Worm (Caenorhabditis elegans) whole organism, mixed stage, embryonic: ENCODE measurements around the gene lin-5.

Experiments used
- M03D4.4 ChIP-seq: sonication (generic microtip); optimal IDR thresholded peaks from 2 replicates; lab custom pipeline; 2017; ENCODE audit warnings: mild to moderate bottlenecking, missing genetic modification characterization, missing compliant biosample characterization
- bed-3 ChIP-seq: fragments of 200-800 bp; sonication (Bioruptor generic); optimal IDR thresholded peaks from 3 replicates; lab custom pipeline; 2018; ENCODE audit warnings: mild to moderate bottlenecking, missing genetic modification characterization, moderate library complexity, missing compliant biosample characterization
- blmp-1 ChIP-seq: fragments of 150-350 bp; optimal IDR thresholded peaks from 2 replicates; lab custom pipeline; 2014; ENCODE audit warnings: missing biosample characterization, missing genetic modification characterization
- ceh-39 ChIP-seq: fragments of 150-350 bp; optimal IDR thresholded peaks from 2 replicates; lab custom pipeline; 2014; ENCODE audit warnings: missing biosample characterization, missing genetic modification characterization
- ceh-43 ChIP-seq: fragments of 200-800 bp; sonication (Bioruptor generic); optimal IDR thresholded peaks from 2 replicates; lab custom pipeline; 2018; ENCODE audit warnings: mild to moderate bottlenecking, missing genetic modification characterization, moderate library complexity, missing compliant biosample characterization
- ceh-83 ChIP-seq: fragments of 200-800 bp; sonication (Bioruptor generic); optimal IDR thresholded peaks from 2 replicates; lab custom pipeline; 2018; ENCODE audit warnings: mild to moderate bottlenecking, missing genetic modification characterization, missing compliant biosample characterization
- ces-1 ChIP-seq: fragments of 150-350 bp; optimal IDR thresholded peaks from 2 replicates; lab custom pipeline; 2014; ENCODE audit warnings: missing biosample characterization, missing genetic modification reagents, missing genetic modification characterization
- cnd-1 ChIP-seq: fragments of 200-800 bp; sonication (Bioruptor generic); optimal IDR thresholded peaks from 2 replicates; lab custom pipeline; 2018; ENCODE audit warnings: mild to moderate bottlenecking, missing genetic modification characterization, missing compliant biosample characterization
- drap-1 ChIP-seq: fragments of 200-800 bp; sonication (Bioruptor generic); optimal IDR thresholded peaks from 3 replicates; lab custom pipeline; 2018; ENCODE audit warnings: mild to moderate bottlenecking, missing genetic modification characterization, missing compliant biosample characterization
- elt-3 ChIP-seq: fragments of 150-350 bp; optimal IDR thresholded peaks from 2 replicates; lab custom pipeline; 2014; ENCODE audit warnings: missing biosample characterization, missing genetic modification characterization
- flh-1 ChIP-seq: fragments of 200-800 bp; sonication (Bioruptor generic); optimal IDR thresholded peaks from 2 replicates; lab custom pipeline; 2018; ENCODE audit warnings: mild to moderate bottlenecking, missing genetic modification characterization, moderate library complexity, missing compliant biosample characterization
- ham-2 ChIP-seq: fragments of 200-800 bp; sonication (Bioruptor generic); optimal IDR thresholded peaks from 2 replicates; lab custom pipeline; 2018; ENCODE audit warnings: mild to moderate bottlenecking, missing genetic modification characterization, missing compliant biosample characterization
- hlh-1 ChIP-seq: fragments of 150-350 bp; optimal IDR thresholded peaks from 2 replicates; lab custom pipeline; 2014; ENCODE audit warnings: missing biosample characterization, missing genetic modification reagents, missing genetic modification characterization
- lin-13 ChIP-seq: fragments of 150-350 bp; optimal IDR thresholded peaks from 2 replicates; lab custom pipeline; 2014; ENCODE audit warnings: missing biosample characterization, missing genetic modification characterization
- lin-32 ChIP-seq: fragments of 200-800 bp; sonication (Bioruptor generic); optimal IDR thresholded peaks from 2 replicates; lab custom pipeline; 2018; ENCODE audit warnings: mild to moderate bottlenecking, missing genetic modification characterization, missing compliant biosample characterization
- lsy-2 ChIP-seq: fragments of 150-350 bp; optimal IDR thresholded peaks from 2 replicates; lab custom pipeline; 2014; ENCODE audit warnings: missing biosample characterization, missing genetic modification characterization
- mep-1 ChIP-seq: fragments of 150-350 bp; optimal IDR thresholded peaks from 2 replicates; lab custom pipeline; 2017; ENCODE audit warnings: missing biosample characterization, missing genetic modification reagents, missing genetic modification characterization, inconsistent platforms
- mls-2 ChIP-seq: sonication (generic microtip); optimal IDR thresholded peaks from 2 replicates; lab custom pipeline; 2016; ENCODE audit warnings: mild to moderate bottlenecking, missing genetic modification characterization, moderate library complexity, missing compliant biosample characterization
- nhr-12 ChIP-seq: fragments of 150-350 bp; optimal IDR thresholded peaks from 2 replicates; lab custom pipeline; 2014; ENCODE audit warnings: missing biosample characterization, missing genetic modification characterization
- nhr-2 ChIP-seq: fragments of 150-350 bp; optimal IDR thresholded peaks from 2 replicates; lab custom pipeline; 2014; ENCODE audit warnings: missing biosample characterization, missing genetic modification characterization
- nhr-237 ChIP-seq: fragments of 150-350 bp; optimal IDR thresholded peaks from 2 replicates; lab custom pipeline; 2014; ENCODE audit warnings: missing biosample characterization, missing genetic modification characterization
- nhr-28 ChIP-seq: fragments of 150-350 bp; optimal IDR thresholded peaks from 2 replicates; lab custom pipeline; 2014; ENCODE audit warnings: missing biosample characterization, missing genetic modification characterization
- nhr-76 ChIP-seq: sonication (generic microtip); optimal IDR thresholded peaks from 2 replicates; lab custom pipeline; 2017; ENCODE audit warnings: missing biosample characterization, missing genetic modification characterization
- sem-2 ChIP-seq: fragments of 200-800 bp; sonication (Bioruptor generic); optimal IDR thresholded peaks from 2 replicates; lab custom pipeline; 2018; ENCODE audit warnings: mild to moderate bottlenecking, missing genetic modification characterization, missing compliant biosample characterization
- snpc-4 ChIP-seq: fragments of 150-350 bp; optimal IDR thresholded peaks from 2 replicates; lab custom pipeline; 2014; ENCODE audit warnings: missing biosample characterization, missing genetic modification characterization
- sptf-1 ChIP-seq: sonication (generic microtip); optimal IDR thresholded peaks from 2 replicates; lab custom pipeline; 2017; ENCODE audit warnings: mild to moderate bottlenecking, missing genetic modification characterization, moderate library complexity, missing compliant biosample characterization
- unc-120 ChIP-seq: sonication (generic microtip); optimal IDR thresholded peaks from 2 replicates; lab custom pipeline; 2017; ENCODE audit warnings: missing genetic modification characterization, missing compliant biosample characterization; ENCODE audit not compliant: poor library complexity, severe bottlenecking
- unc-62 ChIP-seq: fragments of 150-350 bp; optimal IDR thresholded peaks from 2 replicates; lab custom pipeline; 2014; ENCODE audit warnings: missing biosample characterization, missing genetic modification reagents, missing genetic modification characterization
- ztf-11 ChIP-seq: fragments of 150-350 bp; optimal IDR thresholded peaks from 2 replicates; lab custom pipeline; 2014; ENCODE audit warnings: missing biosample characterization, missing genetic modification characterization

lin-5 gene

DNA sequence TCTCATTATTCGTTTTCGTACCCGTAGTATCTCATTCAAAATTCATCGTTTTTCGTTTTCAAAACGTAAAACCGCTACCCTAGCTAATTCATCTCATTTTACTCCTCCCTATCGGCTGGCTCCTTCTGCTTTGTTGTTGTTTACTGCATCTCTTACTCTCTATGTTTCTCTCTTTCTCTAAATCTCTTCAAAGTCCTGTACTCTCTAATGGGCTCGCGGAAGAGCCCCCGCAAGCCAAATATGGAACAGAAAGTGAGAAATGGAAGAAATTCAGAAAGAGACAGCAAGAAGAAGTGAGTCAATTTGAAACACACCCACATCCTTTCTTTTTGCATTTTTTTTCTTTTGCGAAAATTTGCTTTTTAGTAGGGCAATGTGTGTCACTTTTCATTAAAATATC is 21.7 kb upstream of the lin-5 start:
- TF ChIP-seq elt-3 (tag; lab: Kevin White, UChicago) (no peak), ces-1 (GFP tag; lab: Kevin White, UChicago) (peak; percentile 58), unc-120 (tag; lab: Kevin White, UChicago) (peak; percentile 40), blmp-1 (no peak), lsy-2 (tag; lab: Kevin White, UChicago) (no peak), mep-1 (peak; percentile 17), sem-2 (no peak), bed-3 (no peak)

DNA sequence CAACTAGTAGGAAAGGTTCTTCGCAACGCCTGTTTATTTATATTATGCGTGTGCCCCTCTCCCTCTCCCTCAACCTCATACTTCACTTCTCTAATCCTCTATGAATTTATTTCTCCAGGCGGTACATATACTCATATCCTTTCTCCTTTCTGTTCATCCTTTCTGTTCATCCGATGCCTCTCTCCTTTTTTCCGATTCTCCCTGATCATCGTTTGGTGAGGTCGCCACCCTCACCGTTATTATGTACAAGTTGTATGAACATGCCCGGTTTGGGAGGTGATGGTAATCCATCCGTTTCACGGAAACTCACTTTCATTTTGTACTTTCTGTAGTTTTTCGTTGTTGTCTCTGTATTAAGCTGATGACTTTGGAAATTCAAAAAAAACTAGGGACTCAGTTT is 20.7 kb upstream of the lin-5 start:
- TF ChIP-seq cnd-1 (no peak), mls-2 (tag; lab: Kevin White, UChicago) (peak; percentile 7), blmp-1 (peak; percentile 55), flh-1 (GFP tag; lab: Kevin White, UChicago) (no peak), nhr-237 (tag; lab: Kevin White, UChicago) (no peak), drap-1 (no peak)

DNA sequence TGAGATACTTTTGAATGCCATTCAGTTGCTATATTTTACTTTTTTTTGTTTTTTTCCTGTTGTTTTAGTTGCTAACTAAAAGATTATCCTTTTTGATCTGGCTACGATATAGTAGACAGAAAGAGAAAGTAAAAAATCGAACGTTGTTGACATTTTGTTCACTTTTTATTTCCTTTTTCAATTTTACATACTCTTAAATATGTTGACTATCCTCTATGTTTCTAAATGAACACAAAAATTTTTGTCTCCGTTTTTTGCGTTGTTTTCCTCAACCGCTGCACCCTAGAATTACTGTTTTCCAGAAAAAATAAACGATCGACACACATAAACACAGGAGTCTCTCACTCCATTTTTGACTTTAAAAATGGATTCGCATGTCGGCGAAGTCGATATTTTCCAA is 18.3 kb upstream of the lin-5 start, which contains the start of gene klp-3:
Gene klp-3 (plus strand): TSS at position 301 of the 400 bp plus-strand sequence.
- no peak for TF ChIP-seq unc-120 (tag; lab: Kevin White, UChicago)
- no peak for TF ChIP-seq ztf-11
- TF ChIP-seq ceh-43 (GFP tag; lab: Kevin White, UChicago): no peak
- TF ChIP-seq lsy-2 (tag; lab: Kevin White, UChicago): no peak
- no peak for TF ChIP-seq mls-2 (tag; lab: Kevin White, UChicago)

DNA sequence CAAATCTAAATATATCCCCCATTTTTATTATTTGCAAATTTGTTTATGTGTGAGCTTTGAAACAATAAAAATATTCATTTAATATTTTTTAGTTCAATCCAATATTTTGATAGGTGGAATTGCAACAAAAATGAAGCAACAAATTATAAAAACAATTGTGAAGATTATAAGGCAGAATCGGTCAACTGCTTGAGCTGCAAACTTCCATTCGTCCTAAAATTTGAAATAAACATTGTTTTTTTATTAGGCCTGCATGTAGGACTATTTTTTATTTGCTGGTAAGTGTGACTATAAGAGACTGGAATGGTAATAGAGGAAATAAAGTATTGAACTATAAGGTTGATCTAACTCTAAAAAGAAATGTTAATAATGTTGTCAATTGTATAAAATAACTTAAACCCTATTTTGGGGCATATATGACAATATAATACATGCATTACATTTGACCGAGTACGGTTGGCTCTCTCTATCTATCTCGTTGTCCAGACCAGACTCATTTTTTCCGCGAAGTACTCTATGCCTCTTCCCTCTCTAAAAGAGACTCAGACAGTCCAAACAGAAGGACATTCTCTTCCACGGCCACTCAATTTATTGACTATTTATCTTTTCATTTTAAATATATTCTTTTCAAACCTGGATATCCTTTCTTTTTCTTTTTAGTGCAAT is 14.7 kb upstream of the lin-5 start, which contains the start of gene T09A5.4:
Gene T09A5.4 (plus strand): TSS at position 616 of the 666 bp plus-strand sequence.
- TF ChIP-seq ceh-39: no peak
- no peak for TF ChIP-seq nhr-12 (tag; lab: Kevin White, UChicago)
- no peak for TF ChIP-seq lin-13
- TF ChIP-seq M03D4.4 (tag; lab: Kevin White, UChicago): no peak
- TF ChIP-seq sptf-1: no peak
- TF ChIP-seq ztf-11: no peak
- no peak for TF ChIP-seq nhr-76 (tag; lab: Kevin White, UChicago)
- no peak for TF ChIP-seq ham-2 (GFP tag; lab: Kevin White, UChicago)
- TF ChIP-seq ceh-43 (GFP tag; lab: Kevin White, UChicago): no peak
- TF ChIP-seq blmp-1: no peak
- no peak for TF ChIP-seq flh-1 (GFP tag; lab: Kevin White, UChicago)
- TF ChIP-seq snpc-4: no peak
- TF ChIP-seq ces-1 (GFP tag; lab: Kevin White, UChicago): no peak

DNA sequence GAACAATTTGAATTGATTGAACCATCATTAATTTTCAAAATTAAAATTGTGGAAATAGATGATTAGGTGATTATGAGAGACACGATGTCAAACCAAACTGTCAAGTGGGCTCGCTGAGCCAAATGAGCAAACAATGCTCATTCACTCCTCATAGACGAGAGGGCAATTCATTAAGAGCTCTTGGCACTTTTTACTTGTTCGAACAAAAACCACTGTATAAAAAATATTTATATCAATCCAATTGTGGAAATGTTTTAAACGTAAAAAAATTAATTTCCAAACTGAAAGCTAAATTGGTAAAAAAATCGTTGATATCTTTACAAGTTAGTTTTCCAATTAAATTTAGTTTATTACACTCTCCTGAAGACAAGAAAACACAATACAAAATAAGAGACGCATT is 10.7 kb upstream of the lin-5 start, which contains the start of gene acr-7:
Gene acr-7 (minus strand): TSS at position 101 of the 400 bp plus-strand sequence.
- TF ChIP-seq sem-2 (no peak), blmp-1 (no peak), cnd-1 (no peak), nhr-28 (tag; lab: Kevin White, UChicago) (no peak), ceh-39 (no peak), lin-32 (GFP tag; lab: Kevin White, UChicago) (no peak), nhr-76 (tag; lab: Kevin White, UChicago) (no peak), ceh-83 (no peak), snpc-4 (no peak), ztf-11 (no peak), hlh-1 (tag; lab: Kevin White, UChicago) (no peak), nhr-237 (tag; lab: Kevin White, UChicago) (no peak), nhr-2 (tag; lab: Kevin White, UChicago) (no peak), flh-1 (GFP tag; lab: Kevin White, UChicago) (no peak)

DNA sequence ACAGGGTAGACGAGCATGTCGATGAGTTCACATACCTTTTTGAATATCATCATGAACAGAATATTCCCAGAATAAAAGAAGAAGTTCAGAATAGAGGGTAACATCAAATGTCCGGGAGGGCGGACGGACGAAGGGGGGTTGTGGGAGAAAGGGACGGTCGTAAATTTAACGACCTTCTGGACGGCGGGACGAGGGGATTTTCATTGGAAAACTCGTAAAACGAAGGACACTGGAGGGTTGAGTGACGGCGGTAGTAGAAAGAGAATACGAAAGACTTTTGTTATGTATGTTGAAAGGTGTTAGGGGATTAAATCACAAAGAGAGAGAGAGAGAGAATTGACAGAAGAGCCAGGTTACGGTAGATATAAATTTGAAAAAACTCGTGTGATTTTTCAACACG is 9.8 kb upstream of the lin-5 start:
- TF ChIP-seq elt-3 (tag; lab: Kevin White, UChicago) (no peak), unc-62 (GFP tag; lab: Kevin White, UChicago) (peak; percentile 7)
- TF ChIP-seq, all 35 proteins: peak for 1
